Worm (Caenorhabditis elegans): ENCODE measurements around the gene C18E9.8.

DNA sequence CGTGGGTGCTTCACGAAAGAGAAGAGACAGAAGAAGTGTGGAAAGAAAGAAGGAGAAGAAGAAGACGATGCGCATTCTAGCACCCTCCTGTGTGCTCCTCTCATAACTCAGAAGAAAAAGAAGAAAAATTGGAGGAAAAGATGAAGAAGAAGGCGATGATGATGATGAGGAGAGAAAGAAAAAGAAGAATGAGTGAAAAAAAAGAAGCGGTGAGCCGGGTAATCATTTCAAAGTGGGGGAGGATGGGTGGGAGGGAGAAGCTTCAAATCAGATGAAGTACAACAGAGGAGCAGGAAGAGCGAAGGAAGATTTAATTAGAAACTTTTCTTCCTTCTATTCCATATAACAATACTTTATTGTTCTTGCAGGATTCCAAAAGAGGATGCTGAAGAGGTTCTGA, 22.8 kb upstream of the C18E9.8 start:
- TF ChIP-seq fkh-2 (tag; optimal IDR thresholded peaks at IDR 0.05) (no peak), daf-12 (tag; optimal IDR thresholded peaks at IDR 0.05) (no peak), pqm-1 (tag; optimal IDR thresholded peaks at IDR 0.05) (no peak), elt-1 (tag; optimal IDR thresholded peaks at IDR 0.05) (no peak), nhr-11 (tag; optimal IDR thresholded peaks at IDR 0.05) (no peak), nhr-77 (tag; optimal IDR thresholded peaks at IDR 0.05) (no peak), lin-39 (tag; optimal IDR thresholded peaks at IDR 0.05) (no peak), sea-2 (GFP tag; optimal IDR thresholded peaks at IDR 0.05) (no peak), egl-27 (tag; optimal IDR thresholded peaks at IDR 0.05) (no peak), tbx-2 (tag; optimal IDR thresholded peaks at IDR 0.05) (no peak), skn-1 (tag; optimal IDR thresholded peaks at IDR 0.05) (no peak), ztf-11 (tag; optimal IDR thresholded peaks at IDR 0.05) (no peak), snpc-4 (tag; optimal IDR thresholded peaks at IDR 0.05) (no peak)
